Fruit fly (Drosophila melanogaster) whole organism, embryonic: ENCODE results near the gene CG43672.
A peak's percentile ranks its signal among the peaks of the same experiment; 100 is the strongest.

Experiments used
- Awh ChIP-seq: fragments of 200-800 bp; sonication (Bioruptor generic); IDR thresholded peaks from 2 replicates; pipeline ENCODE4, ENCODE4 v1.3.6; 2022; ENCODE audit warnings: missing biosample characterization, missing genetic modification characterization
- Blimp-1 ChIP-seq: fragments of 200-800 bp; sonication (Bioruptor generic); optimal IDR thresholded peaks from 3 replicates; lab custom pipeline; 2018; ENCODE audit warnings: missing biosample characterization, missing genetic modification characterization, mild to moderate bottlenecking, moderate library complexity, missing genetic modification reagents
- BtbVII ChIP-seq: fragments of 200-800 bp; sonication (Bioruptor generic); optimal IDR thresholded peaks from 3 replicates; lab custom pipeline; 2017; ENCODE audit warnings: missing biosample characterization, mild to moderate bottlenecking, missing genetic modification characterization
- CG10565 ChIP-seq: fragments of 200-800 bp; sonication (Bioruptor generic); optimal IDR thresholded peaks from 3 replicates; lab custom pipeline; 2016; ENCODE audit warnings: missing biosample characterization, mild to moderate bottlenecking, missing genetic modification characterization
- CG11696 ChIP-seq: fragments of 200-800 bp; sonication (Bioruptor generic); IDR thresholded peaks from 2 replicates; pipeline ENCODE4 v1.3.6; 2022; ENCODE audit warnings: missing biosample characterization, missing genetic modification characterization
- CG12104 ChIP-seq: fragments of 200-800 bp; sonication (Bioruptor generic); optimal IDR thresholded peaks from 3 replicates; lab custom pipeline; 2016; ENCODE audit warnings: missing biosample characterization, missing genetic modification characterization
- CG13624 ChIP-seq: fragments of 200-800 bp; sonication (Bioruptor generic); optimal IDR thresholded peaks from 2 replicates; lab custom pipeline; 2016; ENCODE audit warnings: missing biosample characterization, missing genetic modification characterization
- CG14050 ChIP-seq: fragments of 200-800 bp; sonication (Bioruptor generic); IDR thresholded peaks from 3 replicates; pipeline ENCODE4 v1.3.6; 2022; ENCODE audit warnings: missing biosample characterization, missing genetic modification characterization
- CG1603 ChIP-seq: fragments of 200-800 bp; sonication (Bioruptor generic); optimal IDR thresholded peaks from 2 replicates; lab custom pipeline; 2019; ENCODE audit warnings: missing biosample characterization, mild to moderate bottlenecking, missing genetic modification characterization, moderate library complexity
- CG2129 ChIP-seq: fragments of 200-800 bp; sonication (Bioruptor generic); IDR thresholded peaks from 2 replicates; pipeline ENCODE4 v1.3.6; 2022; ENCODE audit warnings: missing biosample characterization, missing genetic modification characterization; ENCODE audit not compliant: partially characterized antibody
- CG3163 ChIP-seq: fragments of 200-800 bp; sonication (Bioruptor generic); optimal IDR thresholded peaks from 3 replicates; lab custom pipeline; 2016; ENCODE audit warnings: missing biosample characterization, missing genetic modification characterization
- CG32532 ChIP-seq: fragments of 200-800 bp; sonication (Bioruptor generic); IDR thresholded peaks from 2 replicates; pipeline ENCODE4 v1.3.6; 2022; ENCODE audit warnings: missing biosample characterization, missing genetic modification characterization
- CG3838 ChIP-seq: fragments of 200-800 bp; sonication (Bioruptor generic); optimal IDR thresholded peaks from 3 replicates; lab custom pipeline; 2016; ENCODE audit warnings: missing biosample characterization, missing genetic modification characterization
- CG4328 ChIP-seq: fragments of 200-800 bp; sonication (Bioruptor generic); optimal IDR thresholded peaks from 3 replicates; lab custom pipeline; 2017; ENCODE audit warnings: missing biosample characterization, missing genetic modification reagents, missing genetic modification characterization
- CG4854 ChIP-seq: fragments of 200-800 bp; sonication (Bioruptor generic); optimal IDR thresholded peaks from 2 replicates; lab custom pipeline; 2016; ENCODE audit warnings: missing biosample characterization, missing genetic modification characterization, inconsistent platforms
- CG6654 ChIP-seq: fragments of 200-800 bp; sonication (Bioruptor generic); optimal IDR thresholded peaks from 2 replicates; lab custom pipeline; 2017; ENCODE audit warnings: missing biosample characterization, mild to moderate bottlenecking, missing genetic modification characterization
- CG6791 ChIP-seq: fragments of 200-800 bp; sonication (Bioruptor generic); IDR thresholded peaks from 3 replicates; pipeline ENCODE4 v1.3.6; 2022; ENCODE audit warnings: missing biosample characterization, missing genetic modification characterization; ENCODE audit not compliant: partially characterized antibody
- CG8924 ChIP-seq: fragments of 200-800 bp; optimal IDR thresholded peaks from 3 replicates; lab custom pipeline; 2019; ENCODE audit warnings: missing biosample characterization, mild to moderate bottlenecking, missing genetic modification characterization, moderate library complexity
- Camta ChIP-seq: fragments of 200-800 bp; sonication (Bioruptor generic); optimal IDR thresholded peaks from 2 replicates; lab custom pipeline; 2016; ENCODE audit warnings: missing biosample characterization, missing genetic modification characterization
- Doc3 ChIP-seq: fragments of 200-800 bp; sonication (Bioruptor generic); IDR thresholded peaks from 3 replicates; pipeline ENCODE4 v1.3.6; 2022; ENCODE audit warnings: missing biosample characterization, missing genetic modification characterization; ENCODE audit not compliant: partially characterized antibody
- Elba2 ChIP-seq: fragments of 200-800 bp; sonication (Bioruptor generic); optimal IDR thresholded peaks from 3 replicates; lab custom pipeline; 2016; ENCODE audit warnings: missing biosample characterization, missing genetic modification characterization
- Fer2 ChIP-seq: fragments of 200-800 bp; sonication (Bioruptor generic); optimal IDR thresholded peaks from 2 replicates; lab custom pipeline; 2018; ENCODE audit warnings: missing biosample characterization, mild to moderate bottlenecking, missing genetic modification characterization, moderate library complexity
- HmgD ChIP-seq: fragments of 200-800 bp; sonication (Bioruptor generic); optimal IDR thresholded peaks from 3 replicates; lab custom pipeline; 2016; ENCODE audit warnings: missing biosample characterization, missing genetic modification characterization
- Hr78 ChIP-seq, 2 experiments: fragments of 200-800 bp in 1 of 2; fragments of >200 bp in 1 of 2; sonication (Bioruptor generic) in 1 of 2; optimal IDR thresholded peaks; 2 replicates each; lab custom pipeline; 2017 to 2019; ENCODE audit warnings: missing biosample characterization in 2 of 2, missing genetic modification characterization in 2 of 2, mild to moderate bottlenecking in 1 of 2, moderate library complexity in 1 of 2
- Lpt ChIP-seq: fragments of >200 bp; optimal IDR thresholded peaks from 2 replicates; lab custom pipeline; 2018; ENCODE audit warnings: missing biosample characterization, missing genetic modification characterization
- Nf-YA ChIP-seq: fragments of 200-800 bp; sonication (Bioruptor generic); IDR thresholded peaks from 2 replicates; pipeline ENCODE4 v1.3.6; 2022; ENCODE audit warnings: missing biosample characterization, missing genetic modification characterization
- Sry-β ChIP-seq: fragments of 200-800 bp; sonication (Bioruptor generic); optimal IDR thresholded peaks from 2 replicates; lab custom pipeline; 2018; ENCODE audit warnings: missing biosample characterization, mild to moderate bottlenecking, missing genetic modification characterization, moderate library complexity
- Trl ChIP-seq, 3 experiments: fragments of >200 bp in 2 of 3; fragments of 200-800 bp in 1 of 3; sonication (Bioruptor generic) in 1 of 3; optimal IDR thresholded peaks; 2 replicates in 1 of 3; 3 replicates in 2 of 3; lab custom pipeline; 2016 to 2017; ENCODE audit warnings: missing biosample characterization in 1 of 3, missing genetic modification characterization in 1 of 3
- ash1 ChIP-seq: fragments of 200-800 bp; sonication (Bioruptor generic); optimal IDR thresholded peaks from 2 replicates; lab custom pipeline; 2018; ENCODE audit warnings: missing biosample characterization, mild to moderate bottlenecking, missing genetic modification characterization
- az2 ChIP-seq: fragments of 200-800 bp; sonication (Bioruptor generic); optimal IDR thresholded peaks from 3 replicates; lab custom pipeline; 2016; ENCODE audit warnings: missing biosample characterization, missing genetic modification characterization
- bsh ChIP-seq, 2 experiments: fragments of 200-800 bp; sonication (Bioruptor generic); optimal IDR thresholded peaks; 2 replicates each; lab custom pipeline; 2017 to 2018; ENCODE audit warnings: mild to moderate bottlenecking in 2 of 2, missing biosample characterization in 2 of 2, missing genetic modification characterization in 2 of 2, moderate library complexity in 1 of 2
- caup ChIP-seq: fragments of 200-800 bp; sonication (Bioruptor generic); optimal IDR thresholded peaks from 3 replicates; lab custom pipeline; 2017; ENCODE audit warnings: missing biosample characterization, mild to moderate bottlenecking, missing genetic modification characterization, moderate library complexity; ENCODE audit not compliant: severe bottlenecking
- cg ChIP-seq: fragments of 200-800 bp; sonication (Bioruptor generic); optimal IDR thresholded peaks from 3 replicates; lab custom pipeline; 2019; ENCODE audit warnings: missing biosample characterization, mild to moderate bottlenecking, missing genetic modification characterization, moderate library complexity
- emc ChIP-seq: fragments of 200-800 bp; sonication (Bioruptor generic); optimal IDR thresholded peaks from 2 replicates; lab custom pipeline; 2016; ENCODE audit warnings: missing biosample characterization, missing genetic modification characterization
- ewg ChIP-seq: fragments of 200-800 bp; sonication (Bioruptor generic); optimal IDR thresholded peaks from 3 replicates; lab custom pipeline; 2017; ENCODE audit warnings: mild to moderate bottlenecking, missing biosample characterization, missing genetic modification reagents, missing genetic modification characterization
- exex ChIP-seq: fragments of 200-800 bp; sonication (Bioruptor generic); optimal IDR thresholded peaks from 4 replicates; lab custom pipeline; 2018; ENCODE audit warnings: missing biosample characterization, mild to moderate bottlenecking, missing genetic modification characterization, moderate library complexity
- gcm ChIP-seq: fragments of 200-800 bp; sonication (Bioruptor generic); optimal IDR thresholded peaks from 2 replicates; lab custom pipeline; 2019; ENCODE audit warnings: missing biosample characterization, mild to moderate bottlenecking, missing genetic modification characterization, moderate library complexity
- jumu ChIP-seq: fragments of 200-800 bp; sonication (Bioruptor generic); optimal IDR thresholded peaks from 3 replicates; lab custom pipeline; 2016; ENCODE audit warnings: missing biosample characterization, missing genetic modification characterization
- lola ChIP-seq, 3 experiments: fragments of >200 bp in 2 of 3; fragments of 200-800 bp in 1 of 3; sonication (Bioruptor generic) in 1 of 3; optimal IDR thresholded peaks; 2 replicates each; lab custom pipeline; 2017 to 2019; ENCODE audit warnings: missing biosample characterization in 3 of 3, missing genetic modification characterization in 3 of 3, mild to moderate bottlenecking in 1 of 3, moderate library complexity in 1 of 3
- p53 ChIP-seq: fragments of 200-800 bp; sonication (Bioruptor generic); optimal IDR thresholded peaks from 2 replicates; lab custom pipeline; 2016; ENCODE audit warnings: missing biosample characterization, missing genetic modification characterization
- pho ChIP-seq: fragments of 200-800 bp; sonication (Bioruptor generic); optimal IDR thresholded peaks from 2 replicates; lab custom pipeline; 2016; ENCODE audit warnings: missing biosample characterization, missing genetic modification characterization
- pum ChIP-seq: fragments of 200-800 bp; sonication (Bioruptor generic); optimal IDR thresholded peaks from 2 replicates; lab custom pipeline; 2016; ENCODE audit warnings: missing biosample characterization, missing genetic modification characterization
- stc ChIP-seq: fragments of 200-800 bp; sonication (Bioruptor generic); IDR thresholded peaks from 2 replicates; pipeline ENCODE4 v1.3.6; 2022; ENCODE audit warnings: missing biosample characterization, missing genetic modification characterization
- ttk ChIP-seq: fragments of 200-800 bp; sonication (Bioruptor generic); IDR thresholded peaks from 2 replicates; pipeline ENCODE4 v2.1.2; 2022; ENCODE audit warnings: missing biosample characterization, missing genetic modification characterization
- usp ChIP-seq: fragments of >200 bp; optimal IDR thresholded peaks from 2 replicates; lab custom pipeline; 2017; ENCODE audit warnings: missing biosample characterization, missing genetic modification characterization
- zen2 ChIP-seq: fragments of 200-800 bp; sonication (Bioruptor generic); IDR thresholded peaks from 3 replicates; pipeline ENCODE4 v1.3.6; 2022; ENCODE audit warnings: missing biosample characterization, missing genetic modification characterization; ENCODE audit not compliant: partially characterized antibody
- zfh2 ChIP-seq: fragments of 200-800 bp; sonication (Bioruptor generic); optimal IDR thresholded peaks from 2 replicates; lab custom pipeline; 2016; ENCODE audit warnings: missing biosample characterization, missing genetic modification characterization

Gene CG43672

DNA sequence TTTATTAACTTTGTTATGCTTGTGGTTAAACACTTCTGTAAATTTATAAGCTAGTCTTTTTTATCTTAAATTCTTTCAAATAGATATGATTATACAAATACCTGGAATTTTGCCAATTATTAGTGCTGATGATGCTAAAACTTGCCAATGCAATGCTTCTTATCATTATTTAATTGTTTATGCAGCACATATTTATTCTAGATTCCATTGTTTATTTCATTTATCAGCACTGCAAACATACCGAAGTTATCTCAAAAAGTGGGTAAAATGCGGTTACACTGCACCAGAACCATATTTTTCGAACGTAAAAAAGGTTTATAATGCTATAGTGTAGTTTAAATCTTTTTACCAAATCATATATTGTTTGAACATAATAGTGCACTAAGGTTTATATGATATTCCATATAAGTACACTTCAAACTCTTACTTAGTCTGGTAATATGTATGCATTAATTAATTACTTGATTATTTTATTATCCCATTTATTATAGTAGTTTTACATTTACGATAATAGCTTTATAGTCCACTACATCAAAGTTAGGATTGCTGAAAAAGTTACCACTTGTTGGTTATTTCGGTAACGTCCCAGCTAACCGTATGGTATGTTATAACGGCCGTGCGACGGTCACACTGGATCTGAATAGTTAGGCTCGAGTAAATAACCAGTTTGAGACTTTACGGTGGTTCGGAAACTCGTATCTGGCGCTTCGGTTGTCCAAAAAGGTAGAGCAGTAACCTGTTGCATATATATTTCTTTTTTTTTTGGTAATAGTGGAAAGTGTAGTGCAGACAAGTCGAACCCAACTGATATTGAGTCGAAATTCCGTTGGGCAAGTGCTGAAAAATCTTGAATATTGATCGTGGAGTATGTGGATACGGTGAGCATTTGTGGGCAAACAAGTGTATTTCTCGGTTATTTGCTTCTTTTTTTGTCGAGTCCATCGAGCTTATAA lies 15.7 kb downstream of the CG43672 start, which contains the start of gene Rhp (continued):
- no peak for TF ChIP-seq CG3838 (GFP tag; lab: Kevin White, UChicago)
- TF ChIP-seq CG4854 = no peak
- no peak for TF ChIP-seq Nf-YA (GFP tag; lab: Robert Waterston, UW)
- no peak for TF ChIP-seq CG6654 (GFP tag; lab: Kevin White, UChicago)
- TF ChIP-seq Sry-β (GFP tag; lab: Kevin White, UChicago) = peak; percentile 33
- TF ChIP-seq gcm (GFP tag; lab: Kevin White, UChicago) = peak; percentile 71
- TF ChIP-seq Awh = peak; percentile 55
- TF ChIP-seq Blimp-1 (GFP tag; lab: Kevin White, UChicago) = peak; percentile 64
- no peak for TF ChIP-seq CG3163
- TF ChIP-seq Camta (GFP tag; lab: Kevin White, UChicago) = no peak
- TF ChIP-seq HmgD = no peak
- TF ChIP-seq CG12104 (GFP tag; lab: Kevin White, UChicago) = peak; percentile 32
- TF ChIP-seq usp (GFP tag; lab: Kevin White, UChicago) = no peak
- no peak for TF ChIP-seq CG13624
- peak in 1 of 2 experiments; percentile 65 for TF ChIP-seq bsh (GFP tag; optimal IDR thresholded peaks at IDR 0.05; lab: Kevin White, UChicago)
- TF ChIP-seq CG14050 (GFP tag; lab: Robert Waterston, UW) = 0 out of 3 replicates have a peak, but pooled peaks have one; percentile 9
- TF ChIP-seq cg (GFP tag; lab: Kevin White, UChicago) = no peak
- TF ChIP-seq CG6791 (GFP tag; lab: Robert Waterston, UW) = peak; percentile 15; the same call in 1 of the 3 replicates
- no peak for TF ChIP-seq zfh2 (GFP tag; lab: Kevin White, UChicago)
- TF ChIP-seq zen2 (GFP tag; lab: Robert Waterston, UW) = no peak
- no peak for TF ChIP-seq ttk (GFP tag; lab: Robert Waterston, UW)
- peak in 1 of 3 experiments; percentile 23 for TF ChIP-seq lola (GFP tag; optimal IDR thresholded peaks at IDR 0.05; lab: Kevin White, UChicago)
- peak; percentile 50 for TF ChIP-seq CG4328
- TF ChIP-seq exex = peak; percentile 46
- no peak for TF ChIP-seq az2
- no peak for TF ChIP-seq ash1 (GFP tag; lab: Kevin White, UChicago)
- no peak for TF ChIP-seq emc (GFP tag; lab: Kevin White, UChicago)
- TF ChIP-seq pum (GFP tag; lab: Kevin White, UChicago) = no peak
- no peak for TF ChIP-seq CG11696 (GFP tag; lab: Robert Waterston, UW)
- TF ChIP-seq CG8924 = peak; percentile 33
- TF ChIP-seq CG2129 = no peak
- no peak for TF ChIP-seq Doc3 (GFP tag; lab: Robert Waterston, UW)
- TF ChIP-seq Trl (optimal IDR thresholded peaks at IDR 0.05; lab: Kevin White, UChicago) = no peak
- no peak for TF ChIP-seq Trl (GFP tag; optimal IDR thresholded peaks at IDR 0.05; lab: Kevin White, UChicago)
- no peak for TF ChIP-seq CG10565 (GFP tag; lab: Kevin White, UChicago)
- TF ChIP-seq Elba2 (GFP tag; lab: Kevin White, UChicago) = no peak
- TF ChIP-seq Hr78 (GFP tag; optimal IDR thresholded peaks at IDR 0.05; lab: Kevin White, UChicago) = no peak
- peak; percentile 35 for TF ChIP-seq Fer2 (tag; lab: Kevin White, UChicago)
- no peak for TF ChIP-seq stc
- TF ChIP-seq ewg (GFP tag; lab: Kevin White, UChicago) = no peak
- TF ChIP-seq CG1603 (tag; lab: Kevin White, UChicago) = peak; percentile 73
- TF ChIP-seq Lpt (GFP tag; lab: Kevin White, UChicago) = no peak
- no peak for TF ChIP-seq CG32532
- TF ChIP-seq pho (GFP tag; lab: Kevin White, UChicago) = no peak
- TF ChIP-seq caup (GFP tag; lab: Kevin White, UChicago) = peak; percentile 31
- no peak for TF ChIP-seq p53 (GFP tag; lab: Kevin White, UChicago)
- TF ChIP-seq BtbVII (GFP tag; lab: Kevin White, UChicago) = peak; percentile 68
- no peak for TF ChIP-seq jumu
